Worm (Caenorhabditis elegans): ENCODE results near the gene C01G6.4.
A peak's percentile ranks its signal among the peaks of the same experiment; 100 is the strongest.

ce11 chrII:9285171-9286025 lies 12.6 kb upstream of the C01G6.4 start, which contains the start of gene mtrr-1:
- TF ChIP-seq snpc-4 (GFP tag; optimal IDR thresholded peaks at IDR 0.05) (no peak), snpc-4 (tag; optimal IDR thresholded peaks at IDR 0.05) (no peak), madf-6 (GFP tag; IDR thresholded peaks at IDR 0.05) (peak; percentile 87), tbp1 (GFP tag; optimal IDR thresholded peaks at IDR 0.05) (peak; percentile 18), sdz-38 (tag; optimal IDR thresholded peaks at IDR 0.05) (no peak), Y53G8AR.9 (GFP tag; conservative IDR thresholded peaks at IDR 0.05) (peak; percentile 47; the same call in 1 of the 2 replicates), F49E8.2 (tag; optimal IDR thresholded peaks at IDR 0.05; ENCODE audit: insufficient read depth) (peak; percentile 46), rcor-1 (GFP tag; IDR thresholded peaks at IDR 0.05) (no peak), B0336.3 (GFP tag; IDR thresholded peaks at IDR 0.05) (no peak), rec-8 (tag; optimal IDR thresholded peaks at IDR 0.05) (no peak), ceh-58 (GFP tag; IDR thresholded peaks at IDR 0.05) (no peak), aptf-2 (GFP tag; conservative IDR thresholded peaks at IDR 0.05) (no peak), C17E4.6 (GFP tag; IDR thresholded peaks at IDR 0.05) (no peak), madf-8 (GFP tag; conservative IDR thresholded peaks at IDR 0.05) (peak; percentile 57)
